Worm (Caenorhabditis elegans) whole organism, L2 larva: Measurements from ENCODE around the gene djr-1.2.

Experiments used
- ceh-82 ChIP-seq: fragments of 150-350 bp; optimal IDR thresholded peaks from 2 replicates; lab custom pipeline; 2014; ENCODE audit warnings: missing biosample characterization, missing genetic modification characterization
- lsy-2 ChIP-seq, 2 experiments: fragments of 150-350 bp in 1 of 2; sonication (generic microtip) in 1 of 2; optimal IDR thresholded peaks; 2 replicates each; lab custom pipeline; 2014 to 2017; ENCODE audit warnings: missing biosample characterization in 2 of 2, missing genetic modification characterization in 2 of 2
- mdl-1 ChIP-seq, 2 experiments: fragments of 150-350 bp in 1 of 2; sonication (generic microtip) in 1 of 2; optimal IDR thresholded peaks; 2 replicates each; lab custom pipeline; 2017; ENCODE audit warnings: missing biosample characterization in 2 of 2, missing genetic modification characterization in 2 of 2
- nhr-25 ChIP-seq: fragments of 150-350 bp; sonication (generic microtip); optimal IDR thresholded peaks from 3 replicates; lab custom pipeline; 2014; ENCODE audit warnings: missing biosample characterization, missing genetic modification characterization
- nhr-77 ChIP-seq: fragments of 150-350 bp; optimal IDR thresholded peaks from 2 replicates; lab custom pipeline; 2014; ENCODE audit warnings: missing biosample characterization, missing genetic modification characterization
- unc-55 ChIP-seq: fragments of 150-350 bp; sonication (generic microtip); optimal IDR thresholded peaks from 3 replicates; lab custom pipeline; 2014; ENCODE audit warnings: missing biosample characterization, missing genetic modification reagents, missing genetic modification characterization

- TF ChIP-seq unc-55 (GFP tag; lab: Kevin White, UChicago) = no peak
- no peak for TF ChIP-seq ceh-82 (tag; lab: Kevin White, UChicago)
- no peak for TF ChIP-seq nhr-77 (tag; lab: Kevin White, UChicago)
- no peak for TF ChIP-seq nhr-25
- no peak for TF ChIP-seq lsy-2 (tag; optimal IDR thresholded peaks at IDR 0.05; lab: Kevin White, UChicago)
- TF ChIP-seq mdl-1 (tag; optimal IDR thresholded peaks at IDR 0.05; lab: Kevin White, UChicago) = no peak
These were observed 47.0 kb downstream of the djr-1.2 start, which contains the start of gene srh-7 for ce11 chrV:4007927-4008326.
